Fruit fly (Drosophila melanogaster): ENCODE data around the gene ND-15.

dm6 chr2L:158649-159257, 44.2 kb downstream of the ND-15 start, which contains the start of the genes CG33635 and spen:
- TF ChIP-seq Pif1A (GFP tag; optimal IDR thresholded peaks at IDR 0.05), result no peak
- TF ChIP-seq CG17806 (tag; optimal IDR thresholded peaks at IDR 0.05), result no peak
- no peak for TF ChIP-seq Ets98B (GFP tag; IDR thresholded peaks at IDR 0.05)
- no peak for TF ChIP-seq CG10348 (GFP tag; IDR thresholded peaks at IDR 0.05)
- TF ChIP-seq CG15710 (tag; optimal IDR thresholded peaks at IDR 0.05), result no peak
- TF ChIP-seq CG14655 (GFP tag; optimal IDR thresholded peaks at IDR 0.05), result no peak
- peak; percentile 54 for TF ChIP-seq Pif1B (GFP tag; optimal IDR thresholded peaks at IDR 0.05)
- TF ChIP-seq rn (GFP tag; IDR thresholded peaks at IDR 0.05), result no peak
- TF ChIP-seq CG8301 (tag; optimal IDR thresholded peaks at IDR 0.05), result no peak
- peak; percentile 66 for TF ChIP-seq EcR (GFP tag; optimal IDR thresholded peaks at IDR 0.05)
- no peak for TF ChIP-seq CG4496 (GFP tag; IDR thresholded peaks at IDR 0.05)
- no peak for TF ChIP-seq CG9948 (tag; optimal IDR thresholded peaks at IDR 0.05)
- TF ChIP-seq Snoo (tag; optimal IDR thresholded peaks at IDR 0.05), result peak; percentile 17

Data from whole organism, pupa.